Fruit fly (Drosophila melanogaster): ENCODE measurements around the gene CG12204.

The CG12204 gene

dm6 chrX:19479869-19480326 is 14.3 kb downstream of the CG12204 start, which contains the start of the genes Naa15-16 and mRpS14 (continued):
- TF ChIP-seq CG17385 (GFP tag; optimal IDR thresholded peaks at IDR 0.05) = peak; percentile 87
- no peak for TF ChIP-seq CG10654 (GFP tag; optimal IDR thresholded peaks at IDR 0.05)
- TF ChIP-seq CG17612 (GFP tag; IDR thresholded peaks at IDR 0.05) = no peak
- TF ChIP-seq Dek (tag; optimal IDR thresholded peaks at IDR 0.05) = no peak
- no peak for TF ChIP-seq CG7987 (GFP tag; optimal IDR thresholded peaks at IDR 0.05)
- peak; percentile 41 for TF ChIP-seq Med (GFP tag)
- no peak for TF ChIP-seq CG8359 (GFP tag; optimal IDR thresholded peaks at IDR 0.05; ENCODE audit: borderline replicate concordance)
- no peak for TF ChIP-seq ttk (GFP tag; IDR thresholded peaks at IDR 0.05)
- no peak for TF ChIP-seq CG1529 (GFP tag; optimal IDR thresholded peaks at IDR 0.05)
- no peak for TF ChIP-seq scrt (GFP tag; optimal IDR thresholded peaks at IDR 0.05)
- TF ChIP-seq mld (GFP tag; IDR thresholded peaks at IDR 0.05; ENCODE audit: partially characterized antibody) = 0 out of 3 replicates have a peak, but pooled peaks have one; percentile 23
- TF ChIP-seq CG33557 (GFP tag; optimal IDR thresholded peaks at IDR 0.05) = no peak
- no peak for TF ChIP-seq CG4360 (GFP tag; IDR thresholded peaks at IDR 0.05)
- no peak for TF ChIP-seq lov (optimal IDR thresholded peaks at IDR 0.05)
- TF ChIP-seq lov (GFP tag; IDR thresholded peaks at IDR 0.05) = no peak
- TF ChIP-seq gfzf (GFP tag; optimal IDR thresholded peaks at IDR 0.05) = peak; percentile 14
- TF ChIP-seq yki (optimal IDR thresholded peaks at IDR 0.05) = peak; percentile 78
- TF ChIP-seq pzg (GFP tag; optimal IDR thresholded peaks at IDR 0.05) = peak; percentile 84
- no peak for TF ChIP-seq Rfx (GFP tag; IDR thresholded peaks at IDR 0.05)
- no peak for TF ChIP-seq CkIIα-i1 (GFP tag; IDR thresholded peaks at IDR 0.05)
- TF ChIP-seq E2f2 (GFP tag; IDR thresholded peaks at IDR 0.05) = peak; percentile 86
- TF ChIP-seq Elba2 (GFP tag; optimal IDR thresholded peaks at IDR 0.05) = no peak
- no peak for TF ChIP-seq dmrt99B (tag; optimal IDR thresholded peaks at IDR 0.05)
- TF ChIP-seq trem (tag; optimal IDR thresholded peaks at IDR 0.05) = peak; percentile 47
- no peak for TF ChIP-seq Xrp1 (GFP tag; IDR thresholded peaks at IDR 0.05)
- no peak for TF ChIP-seq CG32772 (GFP tag; IDR thresholded peaks at IDR 0.05)
- TF ChIP-seq tx (GFP tag; optimal IDR thresholded peaks at IDR 0.05) = no peak
- no peak for TF ChIP-seq CG4282 (GFP tag; optimal IDR thresholded peaks at IDR 0.05)
- TF ChIP-seq amos (GFP tag; IDR thresholded peaks at IDR 0.05; ENCODE audit: partially characterized antibody) = peak; percentile 42; the same call in 1 of the 2 replicates
- TF ChIP-seq Meics (GFP tag; optimal IDR thresholded peaks at IDR 0.05) = no peak
- TF ChIP-seq tio (GFP tag; optimal IDR thresholded peaks at IDR 0.05) = no peak
- TF ChIP-seq vvl (GFP tag; IDR thresholded peaks at IDR 0.05) = peak; percentile 34; the same call in 1 of the 2 replicates
- peak; percentile 20 for TF ChIP-seq ewg (GFP tag; optimal IDR thresholded peaks at IDR 0.05)
- TF ChIP-seq CG16813 (GFP tag; IDR thresholded peaks at IDR 0.05; ENCODE audit: partially characterized antibody) = peak; percentile 47; the same call in 2 of the 3 replicates
- no peak for TF ChIP-seq ham (GFP tag; IDR thresholded peaks at IDR 0.05)
- peak; percentile 24 for TF ChIP-seq HLHmδ (GFP tag; optimal IDR thresholded peaks at IDR 0.05)
- TF ChIP-seq vnd (GFP tag; IDR thresholded peaks at IDR 0.05; ENCODE audit: partially characterized antibody) = peak; percentile 50; the same call in 2 of the 3 replicates
- no peak for TF ChIP-seq BtbVII (GFP tag; optimal IDR thresholded peaks at IDR 0.05)
- peak; percentile 92 for TF ChIP-seq cg (GFP tag; optimal IDR thresholded peaks at IDR 0.05)
- TF ChIP-seq Vsx1 (GFP tag; optimal IDR thresholded peaks at IDR 0.05) = no peak
- TF ChIP-seq HLH4C (GFP tag; IDR thresholded peaks at IDR 0.05; ENCODE audit: partially characterized antibody) = peak; percentile 75
- no peak for TF ChIP-seq MTF-1 (GFP tag; optimal IDR thresholded peaks at IDR 0.05; ENCODE audit: borderline replicate concordance)
- TF ChIP-seq CG31365 (tag; optimal IDR thresholded peaks at IDR 0.05) = no peak
- no peak for TF ChIP-seq CG6854 (GFP tag; optimal IDR thresholded peaks at IDR 0.05)
- peak in 1 of 2 experiments; percentile 99 for TF ChIP-seq Pdp1 (GFP tag; optimal IDR thresholded peaks at IDR 0.05)
- TF ChIP-seq dan (GFP tag; IDR thresholded peaks at IDR 0.05) = no peak
- TF ChIP-seq CG9797 (GFP tag; optimal IDR thresholded peaks at IDR 0.05) = peak; percentile 28
- TF ChIP-seq Deaf1 (tag; optimal IDR thresholded peaks at IDR 0.05) = peak; percentile 51
- TF ChIP-seq Sry-δ (GFP tag; optimal IDR thresholded peaks at IDR 0.05) = peak; percentile 68
- TF ChIP-seq croc (GFP tag; conservative IDR thresholded peaks at IDR 0.05) = no peak
- no peak for TF ChIP-seq tgo (GFP tag; IDR thresholded peaks at IDR 0.05)

Measured in whole organism, embryonic.